Worm (Caenorhabditis elegans) whole organism, L4 larva: ENCODE results near the gene ugt-62.

Source experiments
- D1046.2 ChIP-seq: fragments of 200-800 bp; sonication (Bioruptor generic); IDR thresholded peaks from 2 replicates; pipeline ENCODE4 v1.3.6; 2022; ENCODE audit warnings: missing genetic modification characterization, missing compliant biosample characterization
- F26F4.8 ChIP-seq: fragments of 200-800 bp; sonication (Bioruptor generic); conservative IDR thresholded peaks from 2 replicates; pipeline ENCODE4 v1.3.6; 2022; ENCODE audit warnings: missing genetic modification characterization, missing compliant biosample characterization
- R02D3.7 ChIP-seq: fragments of 150-350 bp; sonication (generic microtip); optimal IDR thresholded peaks from 3 replicates; lab custom pipeline; 2014; ENCODE audit warnings: missing biosample characterization, missing genetic modification characterization
- Y105C5A.15 ChIP-seq: fragments of 200-800 bp; sonication (Bioruptor generic); IDR thresholded peaks from 2 replicates; pipeline ENCODE4 v1.3.6; 2022; ENCODE audit warnings: missing genetic modification characterization, missing compliant biosample characterization
- ZK337.2 ChIP-seq: fragments of 200-800 bp; sonication (Bioruptor generic); IDR thresholded peaks from 2 replicates; pipeline ENCODE4 v1.3.6; 2022; ENCODE audit warnings: missing genetic modification reagents, missing genetic modification characterization, missing compliant biosample characterization
- ceh-20 ChIP-seq: fragments of 200-800 bp; sonication (Bioruptor generic); IDR thresholded peaks from 2 replicates; pipeline ENCODE4 v1.3.6; 2022; ENCODE audit warnings: missing genetic modification reagents, missing genetic modification characterization, missing compliant biosample characterization
- ceh-28 ChIP-seq: fragments of 150-350 bp; optimal IDR thresholded peaks from 2 replicates; lab custom pipeline; 2014; ENCODE audit warnings: missing biosample characterization, missing genetic modification reagents, missing genetic modification characterization
- ceh-44 ChIP-seq: fragments of 200-800 bp; sonication (Bioruptor generic); IDR thresholded peaks from 2 replicates; pipeline ENCODE4 v1.3.6; 2022; ENCODE audit warnings: missing genetic modification reagents, missing genetic modification characterization, missing compliant biosample characterization
- ceh-82 ChIP-seq: sonication (generic microtip); optimal IDR thresholded peaks from 2 replicates; lab custom pipeline; 2017; ENCODE audit warnings: missing biosample characterization, missing genetic modification characterization
- daf-12 ChIP-seq: fragments of 150-350 bp; optimal IDR thresholded peaks from 2 replicates; lab custom pipeline; 2014; ENCODE audit warnings: missing biosample characterization, missing genetic modification reagents, missing genetic modification characterization
- daf-19 ChIP-seq: fragments of 200-800 bp; sonication (Bioruptor generic); conservative IDR thresholded peaks from 2 replicates; pipeline ENCODE4 v1.3.6; 2022; ENCODE audit warnings: missing genetic modification characterization, missing compliant biosample characterization
- dmd-8 ChIP-seq: fragments of 200-800 bp; sonication (Bioruptor generic); IDR thresholded peaks from 2 replicates; pipeline ENCODE4 v1.3.6; 2022; ENCODE audit warnings: missing genetic modification characterization, missing compliant biosample characterization
- dpl-1 ChIP-seq: fragments of 150-350 bp; optimal IDR thresholded peaks from 2 replicates; lab custom pipeline; 2014; ENCODE audit warnings: missing biosample characterization, missing genetic modification reagents, missing genetic modification characterization
- duxl-1 ChIP-seq: sonication (generic microtip); optimal IDR thresholded peaks from 2 replicates; lab custom pipeline; 2016; ENCODE audit warnings: mild to moderate bottlenecking, missing genetic modification characterization, moderate library complexity, missing compliant biosample characterization; ENCODE audit not compliant: poor library complexity
- egl-27 ChIP-seq: sonication (generic microtip); optimal IDR thresholded peaks from 3 replicates; lab custom pipeline; 2017; ENCODE audit warnings: missing biosample characterization, missing genetic modification reagents, missing genetic modification characterization
- egl-43 ChIP-seq: fragments of 200-800 bp; sonication (Bioruptor generic); IDR thresholded peaks from 2 replicates; pipeline ENCODE4 v1.3.6; 2022; ENCODE audit warnings: missing genetic modification reagents, missing genetic modification characterization, missing compliant biosample characterization
- fkh-10 ChIP-seq: fragments of 150-350 bp; optimal IDR thresholded peaks from 2 replicates; lab custom pipeline; 2014; ENCODE audit warnings: missing biosample characterization, missing genetic modification reagents, missing genetic modification characterization
- hif-1 ChIP-seq, 2 experiments: sonication (generic microtip); optimal IDR thresholded peaks; 2 replicates each; lab custom pipeline; 2016 to 2017; ENCODE audit warnings: missing compliant biosample characterization in 2 of 2, missing genetic modification characterization in 2 of 2, missing genetic modification reagents in 2 of 2, missing genotype in 2 of 2, mild to moderate bottlenecking in 1 of 2
- hlh-30 ChIP-seq: sonication (generic microtip); optimal IDR thresholded peaks from 2 replicates; lab custom pipeline; 2017; ENCODE audit warnings: antibody characterized with exemption, mild to moderate bottlenecking, missing genetic modification characterization, missing compliant biosample characterization; ENCODE audit not compliant: insufficient read depth
- jun-1 ChIP-seq: fragments of 150-350 bp; optimal IDR thresholded peaks from 2 replicates; lab custom pipeline; 2014; ENCODE audit warnings: missing biosample characterization, missing genetic modification reagents, missing genetic modification characterization
- lin-1 ChIP-seq: fragments of 200-800 bp; sonication (Bioruptor generic); IDR thresholded peaks from 2 replicates; pipeline ENCODE4 v1.3.6; 2022; ENCODE audit warnings: missing genetic modification reagents, missing genetic modification characterization, missing compliant biosample characterization
- lin-13 ChIP-seq: fragments of 150-350 bp; optimal IDR thresholded peaks from 2 replicates; lab custom pipeline; 2014; ENCODE audit warnings: missing biosample characterization, missing genetic modification reagents, missing genetic modification characterization
- lir-3 ChIP-seq: sonication (generic microtip); optimal IDR thresholded peaks from 2 replicates; lab custom pipeline; 2016; ENCODE audit warnings: mild to moderate bottlenecking, missing genetic modification characterization, missing compliant biosample characterization
- lsy-2 ChIP-seq, 2 experiments: fragments of 150-350 bp in 1 of 2; sonication (generic microtip) in 1 of 2; optimal IDR thresholded peaks; 2 replicates each; lab custom pipeline; 2014 to 2017; ENCODE audit warnings: missing biosample characterization in 2 of 2, missing genetic modification characterization in 2 of 2
- mdl-1 ChIP-seq, 2 experiments: fragments of 150-350 bp in 1 of 2; sonication (generic microtip) in 1 of 2; optimal IDR thresholded peaks; 2 replicates each; lab custom pipeline; 2014 to 2017; ENCODE audit warnings: missing biosample characterization in 2 of 2, missing genetic modification characterization in 2 of 2
- mdt-29 ChIP-seq: fragments of 200-800 bp; sonication (Bioruptor generic); IDR thresholded peaks from 2 replicates; pipeline ENCODE4 v1.3.6; 2022; ENCODE audit warnings: missing genetic modification reagents, missing genetic modification characterization, missing compliant biosample characterization
- mep-1 ChIP-seq: fragments of 150-350 bp; sonication (generic microtip); optimal IDR thresholded peaks from 3 replicates; lab custom pipeline; 2014; ENCODE audit warnings: missing biosample characterization, missing genetic modification characterization
- mes-2 ChIP-seq: sonication (generic microtip); optimal IDR thresholded peaks from 2 replicates; lab custom pipeline; 2016; ENCODE audit warnings: missing genotype, mild to moderate bottlenecking, missing genetic modification characterization, missing compliant biosample characterization; ENCODE audit not compliant: poor library complexity, severe bottlenecking
- mxl-2 ChIP-seq: fragments of 200-800 bp; sonication (Bioruptor generic); conservative IDR thresholded peaks from 2 replicates; pipeline ENCODE4 v1.3.6; 2022; ENCODE audit warnings: missing genetic modification reagents, missing genetic modification characterization, missing compliant biosample characterization
- mxl-3 ChIP-seq: fragments of 200-800 bp; sonication (Bioruptor generic); optimal IDR thresholded peaks from 2 replicates; lab custom pipeline; 2018; ENCODE audit warnings: mild to moderate bottlenecking, missing genetic modification characterization, missing compliant biosample characterization
- nhr-10 ChIP-seq: fragments of 150-350 bp; optimal IDR thresholded peaks from 2 replicates; lab custom pipeline; 2014; ENCODE audit warnings: missing biosample characterization, missing genetic modification characterization
- nhr-111 ChIP-seq: fragments of 200-800 bp; sonication (Bioruptor generic); optimal IDR thresholded peaks from 2 replicates; lab custom pipeline; 2018; ENCODE audit warnings: mild to moderate bottlenecking, missing genetic modification characterization, missing compliant biosample characterization
- nhr-25 ChIP-seq: sonication (generic microtip); optimal IDR thresholded peaks from 2 replicates; lab custom pipeline; 2017; ENCODE audit warnings: missing genetic modification characterization, mild to moderate bottlenecking, missing compliant biosample characterization, antibody characterized with exemption, moderate library complexity, borderline replicate concordance; ENCODE audit not compliant: insufficient read depth
- nhr-41 ChIP-seq: fragments of 200-800 bp; sonication (Bioruptor generic); IDR thresholded peaks from 2 replicates; pipeline ENCODE4 v1.3.6; 2022; ENCODE audit warnings: missing genetic modification reagents, missing genetic modification characterization, missing compliant biosample characterization
- nhr-48 ChIP-seq: sonication (generic microtip); optimal IDR thresholded peaks from 2 replicates; lab custom pipeline; 2016; ENCODE audit warnings: mild to moderate bottlenecking, missing genetic modification characterization, missing compliant biosample characterization
- nhr-76 ChIP-seq: fragments of 150-350 bp; optimal IDR thresholded peaks from 2 replicates; lab custom pipeline; 2014; ENCODE audit warnings: missing biosample characterization, missing genetic modification characterization
- rbr-2 ChIP-seq: sonication (generic microtip); optimal IDR thresholded peaks from 2 replicates; lab custom pipeline; 2016; ENCODE audit warnings: missing genotype, missing genetic modification characterization, missing compliant biosample characterization
- set-16 ChIP-seq: fragments of 200-800 bp; sonication (Bioruptor generic); IDR thresholded peaks from 2 replicates; pipeline ENCODE4 v1.3.6; 2022; ENCODE audit warnings: missing genetic modification reagents, missing genetic modification characterization, missing compliant biosample characterization
- skn-1 ChIP-seq: fragments of 150-350 bp; optimal IDR thresholded peaks from 2 replicates; lab custom pipeline; 2014; ENCODE audit warnings: missing biosample characterization, missing genetic modification characterization
- snpc-1.2 ChIP-seq: fragments of 200-800 bp; sonication (Bioruptor generic); IDR thresholded peaks from 2 replicates; pipeline ENCODE4 v1.3.6; 2022; ENCODE audit warnings: missing genetic modification reagents, missing genetic modification characterization, missing compliant biosample characterization
- spr-1 ChIP-seq: sonication (generic microtip); optimal IDR thresholded peaks from 2 replicates; lab custom pipeline; 2016; ENCODE audit warnings: mild to moderate bottlenecking, missing genetic modification characterization, missing compliant biosample characterization
- spr-3 ChIP-seq: fragments of 200-800 bp; sonication (Bioruptor generic); optimal IDR thresholded peaks from 2 replicates; lab custom pipeline; 2018; ENCODE audit warnings: mild to moderate bottlenecking, missing genetic modification characterization, missing compliant biosample characterization
- unc-130 ChIP-seq: sonication (generic microtip); optimal IDR thresholded peaks from 2 replicates; lab custom pipeline; 2016; ENCODE audit warnings: missing genetic modification reagents, missing genetic modification characterization, missing compliant biosample characterization
- unc-62 ChIP-seq, 3 experiments: fragments of 150-350 bp in 1 of 3; sonication (generic microtip); optimal IDR thresholded peaks in 2 of 3; peaks in 1 of 3; 1 replicate in 1 of 3; 2 replicates in 2 of 3; lab custom pipeline; 2014 to 2017; ENCODE audit warnings: missing biosample characterization in 3 of 3, missing genetic modification characterization in 3 of 3, missing genetic modification reagents in 3 of 3, missing genotype in 1 of 3
- zip-11 ChIP-seq: fragments of 200-800 bp; sonication (Bioruptor generic); IDR thresholded peaks from 2 replicates; pipeline ENCODE4 v1.3.6; 2022; ENCODE audit warnings: missing genetic modification characterization, missing compliant biosample characterization

The ugt-62 gene

ce11 chrIII:4508064-4508905 lies 32.1 kb downstream of the ugt-62 start, which contains the start of the genes cct-5 and F25F2.1 (continued):
- TF ChIP-seq lsy-2 (tag; optimal IDR thresholded peaks at IDR 0.05; lab: Kevin White, UChicago): peak in 1 of 2 experiments; percentile 95
- no peak for TF ChIP-seq mxl-2 (GFP tag; lab: Robert Waterston, UW)
- peak; percentile 77 for TF ChIP-seq hlh-30 (tag; lab: Kevin White, UChicago)
- TF ChIP-seq ceh-44 (GFP tag; lab: Robert Waterston, UW): no peak

DNA sequence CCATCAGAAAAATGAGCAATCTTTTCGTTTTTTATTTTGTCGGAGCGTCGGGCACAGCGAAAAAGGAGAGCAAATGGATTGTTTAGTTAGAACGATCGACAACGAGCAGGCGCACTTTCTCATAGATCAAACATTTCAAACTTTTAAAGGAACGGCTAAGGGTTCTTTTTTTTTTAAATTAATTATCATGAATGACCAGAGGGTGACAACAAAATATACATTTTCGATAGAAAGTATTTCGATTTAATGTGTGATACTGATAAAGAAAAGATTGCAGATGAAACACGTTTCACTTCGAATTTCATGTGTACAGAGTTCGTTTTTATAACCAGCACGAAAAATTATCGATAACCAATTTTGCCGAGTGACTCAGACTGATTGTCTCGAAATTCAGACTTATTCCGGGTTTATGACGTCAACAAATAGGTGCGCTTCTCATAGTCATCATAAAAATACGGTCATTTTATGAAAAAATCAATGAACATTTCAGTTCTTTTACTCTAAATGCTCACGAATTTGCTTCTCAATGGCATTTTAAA lies 33.8 kb downstream of the ugt-62 start:
- no peak for TF ChIP-seq ceh-20 (GFP tag; lab: Robert Waterston, UW)
- TF ChIP-seq unc-130 (GFP tag; lab: Kevin White, UChicago): no peak
- TF ChIP-seq jun-1 (tag; lab: Kevin White, UChicago): no peak
- TF ChIP-seq daf-12 (tag; lab: Kevin White, UChicago): no peak
- TF ChIP-seq hlh-30 (tag; lab: Kevin White, UChicago): no peak
- no peak for TF ChIP-seq Y105C5A.15 (GFP tag; lab: Robert Waterston, UW)
- no peak for TF ChIP-seq nhr-41 (GFP tag; lab: Robert Waterston, UW)
- TF ChIP-seq lsy-2 (tag; optimal IDR thresholded peaks at IDR 0.05; lab: Kevin White, UChicago): peak in 1 of 2 experiments; percentile 29
- TF ChIP-seq ZK337.2 (GFP tag; lab: Robert Waterston, UW): no peak
- TF ChIP-seq daf-19 (GFP tag; lab: Robert Waterston, UW): no peak
- peak; percentile 39 for TF ChIP-seq nhr-48
- TF ChIP-seq duxl-1: no peak
- TF ChIP-seq lin-1 (GFP tag; lab: Robert Waterston, UW): peak; percentile 9; the same call in 1 of the 2 replicates
- TF ChIP-seq ceh-44 (GFP tag; lab: Robert Waterston, UW): no peak
- TF ChIP-seq skn-1: no peak
- peak; percentile 5 for TF ChIP-seq mxl-3 (GFP tag; lab: Kevin White, UChicago)
- no peak for TF ChIP-seq F26F4.8 (GFP tag; lab: Robert Waterston, UW)
- TF ChIP-seq lin-13 (GFP tag; lab: Kevin White, UChicago): no peak
- no peak for TF ChIP-seq lir-3 (tag; lab: Kevin White, UChicago)
- TF ChIP-seq set-16 (GFP tag; lab: Robert Waterston, UW): no peak
- no peak for TF ChIP-seq spr-1 (tag; lab: Kevin White, UChicago)
- no peak for TF ChIP-seq mdt-29 (GFP tag; lab: Robert Waterston, UW)
- no peak for TF ChIP-seq nhr-25 (tag; lab: Kevin White, UChicago)
- no peak for TF ChIP-seq egl-43
- no peak for TF ChIP-seq nhr-10 (tag; lab: Kevin White, UChicago)
- no peak for TF ChIP-seq mep-1 (tag; lab: Kevin White, UChicago)
- no peak for TF ChIP-seq dpl-1 (GFP tag; lab: Kevin White, UChicago)
- TF ChIP-seq ceh-28: no peak
- no peak for TF ChIP-seq egl-27
- no peak for TF ChIP-seq spr-3 (GFP tag; lab: Kevin White, UChicago)
- peak in 1 of 2 experiments; percentile 26 for TF ChIP-seq hif-1 (tag; optimal IDR thresholded peaks at IDR 0.05; lab: Kevin White, UChicago)
- TF ChIP-seq snpc-1.2: no peak
- TF ChIP-seq mdl-1 (tag; optimal IDR thresholded peaks at IDR 0.05; lab: Kevin White, UChicago): no peak
- TF ChIP-seq fkh-10: no peak
- TF ChIP-seq dmd-8: no peak
- no peak for TF ChIP-seq nhr-111 (GFP tag; lab: Kevin White, UChicago)
- TF ChIP-seq R02D3.7 (tag; lab: Kevin White, UChicago): no peak
- TF ChIP-seq unc-62 (GFP tag; optimal IDR thresholded peaks at IDR 0.05 in 1 of 2; lab: Kevin White, UChicago): no peak
- TF ChIP-seq unc-62 (tag; optimal IDR thresholded peaks at IDR 0.05; lab: Kevin White, UChicago): no peak
- TF ChIP-seq rbr-2 (tag; lab: Kevin White, UChicago): no peak
- no peak for TF ChIP-seq D1046.2
- no peak for TF ChIP-seq ceh-82 (tag; lab: Kevin White, UChicago)
- TF ChIP-seq nhr-76 (tag; lab: Kevin White, UChicago): no peak
- TF ChIP-seq zip-11 (GFP tag; lab: Robert Waterston, UW): no peak
- no peak for TF ChIP-seq mes-2 (tag; lab: Kevin White, UChicago)
